Fruit fly (Drosophila melanogaster) whole organism, embryonic: ENCODE data around the gene CG14851.

Experiments used
- Adf1 ChIP-seq: fragments of 200-800 bp; sonication (Bioruptor generic); IDR thresholded peaks from 2 replicates; pipeline ENCODE4 v1.3.6; 2022; ENCODE audit warnings: missing biosample characterization, missing genetic modification characterization
- Bgb ChIP-seq: fragments of 200-800 bp; sonication (Bioruptor generic); IDR thresholded peaks from 2 replicates; pipeline ENCODE4 v1.3.6; 2022; ENCODE audit warnings: missing biosample characterization, missing genetic modification characterization; ENCODE audit not compliant: partially characterized antibody
- C15 ChIP-seq: fragments of 200-800 bp; sonication (Bioruptor generic); IDR thresholded peaks from 3 replicates; pipeline ENCODE4 v1.3.6; 2022; ENCODE audit warnings: missing biosample characterization, missing genetic modification characterization
- CG10543 ChIP-seq: fragments of 200-800 bp; sonication (Bioruptor generic); optimal IDR thresholded peaks from 3 replicates; lab custom pipeline; 2017; ENCODE audit warnings: missing biosample characterization, mild to moderate bottlenecking, missing genetic modification characterization, moderate library complexity
- CG10959 ChIP-seq: fragments of 200-800 bp; sonication (Bioruptor generic); IDR thresholded peaks from 2 replicates; pipeline ENCODE4 v1.3.6; 2022; ENCODE audit warnings: missing biosample characterization, missing genetic modification characterization
- CG11085 ChIP-seq: fragments of 200-800 bp; sonication (Bioruptor generic); IDR thresholded peaks from 2 replicates; pipeline ENCODE4 v1.3.6; 2022; ENCODE audit warnings: missing biosample characterization, missing genetic modification characterization
- CG11695 ChIP-seq: fragments of 200-800 bp; sonication (Bioruptor generic); IDR thresholded peaks from 3 replicates; pipeline ENCODE4 v1.3.6; 2022; ENCODE audit warnings: missing biosample characterization, missing genetic modification characterization
- CG11723 ChIP-seq: fragments of 200-800 bp; sonication (Bioruptor generic); optimal IDR thresholded peaks from 2 replicates; lab custom pipeline; 2017; ENCODE audit warnings: missing biosample characterization, mild to moderate bottlenecking, missing genetic modification characterization
- CG13296 ChIP-seq: fragments of 200-800 bp; sonication (Bioruptor generic); optimal IDR thresholded peaks from 3 replicates; lab custom pipeline; 2018; ENCODE audit warnings: missing biosample characterization, mild to moderate bottlenecking, missing genetic modification characterization
- CG13894 ChIP-seq: fragments of 200-800 bp; sonication (Bioruptor generic); optimal IDR thresholded peaks from 3 replicates; lab custom pipeline; 2018; ENCODE audit warnings: missing biosample characterization, mild to moderate bottlenecking, missing genetic modification characterization, moderate library complexity
- CG14860 ChIP-seq: fragments of 200-800 bp; sonication (Bioruptor generic); IDR thresholded peaks from 3 replicates; pipeline ENCODE4 v1.3.6; 2022; ENCODE audit warnings: missing biosample characterization, missing genetic modification characterization; ENCODE audit not compliant: partially characterized antibody
- CG15479 ChIP-seq: fragments of 200-800 bp; sonication (Bioruptor generic); optimal IDR thresholded peaks from 3 replicates; lab custom pipeline; 2019; ENCODE audit warnings: missing biosample characterization, mild to moderate bottlenecking, missing genetic modification characterization, moderate library complexity
- CG15514 ChIP-seq: fragments of 200-800 bp; sonication (Bioruptor generic); optimal IDR thresholded peaks from 3 replicates; lab custom pipeline; 2017; ENCODE audit warnings: missing biosample characterization, missing genetic modification characterization, mild to moderate bottlenecking, moderate library complexity, missing genetic modification reagents
- CG16779 ChIP-seq: fragments of 200-800 bp; sonication (Bioruptor generic); IDR thresholded peaks from 2 replicates; pipeline ENCODE4 v1.3.6; 2022; ENCODE audit warnings: missing biosample characterization, missing genetic modification characterization
- CG16813 ChIP-seq: fragments of 200-800 bp; sonication (Bioruptor generic); IDR thresholded peaks from 3 replicates; pipeline ENCODE4 v1.3.6; 2022; ENCODE audit warnings: missing biosample characterization, missing genetic modification characterization; ENCODE audit not compliant: partially characterized antibody
- CG3163 ChIP-seq: fragments of 200-800 bp; sonication (Bioruptor generic); optimal IDR thresholded peaks from 3 replicates; lab custom pipeline; 2016; ENCODE audit warnings: missing biosample characterization, missing genetic modification characterization
- CG32772 ChIP-seq: fragments of 200-800 bp; sonication (Bioruptor generic); IDR thresholded peaks from 2 replicates; pipeline ENCODE4 v1.3.6; 2022; ENCODE audit warnings: missing biosample characterization, missing genetic modification characterization
- CG3847 ChIP-seq: fragments of 200-800 bp; sonication (Bioruptor generic); IDR thresholded peaks from 2 replicates; pipeline ENCODE4 v1.3.6; 2022; ENCODE audit warnings: missing biosample characterization, missing genetic modification characterization
- CG8290 ChIP-seq, 3 experiments: fragments of 200-800 bp; sonication (Bioruptor generic); optimal IDR thresholded peaks; 2 replicates each; lab custom pipeline; 2016 to 2019; ENCODE audit warnings: missing biosample characterization in 3 of 3, missing genetic modification characterization in 3 of 3, mild to moderate bottlenecking in 2 of 3, moderate library complexity in 1 of 3
- CrebB ChIP-seq: fragments of 200-800 bp; sonication (Bioruptor generic); optimal IDR thresholded peaks from 3 replicates; lab custom pipeline; 2018; ENCODE audit warnings: missing biosample characterization, mild to moderate bottlenecking, missing genetic modification characterization
- D ChIP-seq, 2 experiments: fragments of 200-800 bp in 1 of 2; fragments of >200 bp in 1 of 2; sonication (Bioruptor generic) in 1 of 2; optimal IDR thresholded peaks; 2 replicates in 1 of 2; 3 replicates in 1 of 2; lab custom pipeline; 2017; ENCODE audit warnings: mild to moderate bottlenecking in 1 of 2, missing biosample characterization in 1 of 2, missing genetic modification characterization in 1 of 2, missing genetic modification reagents in 1 of 2
- Dp ChIP-seq: fragments of 200-800 bp; sonication (Bioruptor generic); optimal IDR thresholded peaks from 2 replicates; lab custom pipeline; 2018; ENCODE audit warnings: missing biosample characterization, mild to moderate bottlenecking, missing genetic modification characterization, moderate library complexity
- Eip74EF ChIP-seq, 2 experiments: fragments of 200-800 bp in 1 of 2; fragments of >200 bp in 1 of 2; sonication (Bioruptor generic) in 1 of 2; optimal IDR thresholded peaks; 2 replicates each; lab custom pipeline; 2017 to 2019; ENCODE audit warnings: missing biosample characterization in 2 of 2, missing genetic modification characterization in 2 of 2, mild to moderate bottlenecking in 1 of 2, moderate library complexity in 1 of 2
- H2.0 ChIP-seq: fragments of 200-800 bp; sonication (Bioruptor generic); IDR thresholded peaks from 2 replicates; pipeline ENCODE4 v1.3.6; 2022; ENCODE audit warnings: missing biosample characterization, missing genetic modification characterization
- HLH4C ChIP-seq: fragments of 200-800 bp; sonication (Bioruptor generic); IDR thresholded peaks from 3 replicates; pipeline ENCODE4 v1.3.6; 2022; ENCODE audit warnings: missing biosample characterization, missing genetic modification characterization; ENCODE audit not compliant: partially characterized antibody
- Optix ChIP-seq: fragments of 200-800 bp; sonication (Bioruptor generic); IDR thresholded peaks from 3 replicates; pipeline ENCODE4 v1.3.6; 2022; ENCODE audit warnings: missing biosample characterization, missing genetic modification characterization
- Ravus ChIP-seq: fragments of 200-800 bp; sonication (Bioruptor generic); IDR thresholded peaks from 2 replicates; pipeline ENCODE4 v1.3.6; 2022; ENCODE audit warnings: missing biosample characterization, missing genetic modification characterization
- Rfx ChIP-seq: fragments of 200-800 bp; sonication (Bioruptor generic); IDR thresholded peaks from 2 replicates; pipeline ENCODE4 v1.3.6; 2022; ENCODE audit warnings: missing biosample characterization, missing genetic modification characterization
- TFAM ChIP-seq: fragments of 200-800 bp; sonication (Bioruptor generic); optimal IDR thresholded peaks from 2 replicates; lab custom pipeline; 2017; ENCODE audit warnings: missing biosample characterization, missing genetic modification characterization, inconsistent platforms
- Tbp ChIP-seq: fragments of >200 bp; optimal IDR thresholded peaks from 2 replicates; lab custom pipeline; 2018; ENCODE audit warnings: missing biosample characterization, missing genetic modification characterization
- Trl ChIP-seq, 3 experiments: fragments of >200 bp in 2 of 3; fragments of 200-800 bp in 1 of 3; sonication (Bioruptor generic) in 1 of 3; optimal IDR thresholded peaks; 2 replicates in 1 of 3; 3 replicates in 2 of 3; lab custom pipeline; 2016 to 2017; ENCODE audit warnings: missing biosample characterization in 1 of 3, missing genetic modification characterization in 1 of 3
- Usf ChIP-seq: fragments of 200-800 bp; sonication (Bioruptor generic); optimal IDR thresholded peaks from 2 replicates; lab custom pipeline; 2017; ENCODE audit warnings: missing genotype, missing biosample characterization, missing genetic modification characterization
- abd-A ChIP-seq: fragments of 200-800 bp; sonication (Bioruptor generic); optimal IDR thresholded peaks from 3 replicates; lab custom pipeline; 2019; ENCODE audit warnings: missing biosample characterization, mild to moderate bottlenecking, missing genetic modification characterization, moderate library complexity
- bsh ChIP-seq, 2 experiments: fragments of 200-800 bp; sonication (Bioruptor generic); optimal IDR thresholded peaks; 2 replicates each; lab custom pipeline; 2017 to 2018; ENCODE audit warnings: mild to moderate bottlenecking in 2 of 2, missing biosample characterization in 2 of 2, missing genetic modification characterization in 2 of 2, moderate library complexity in 1 of 2
- ci ChIP-seq: fragments of 200-800 bp; sonication (Bioruptor generic); IDR thresholded peaks from 3 replicates; pipeline ENCODE4 v1.3.6; 2022; ENCODE audit warnings: missing biosample characterization, missing genetic modification characterization
- disco-r ChIP-seq: fragments of 200-800 bp; sonication (Bioruptor generic); optimal IDR thresholded peaks from 2 replicates; lab custom pipeline; 2016; ENCODE audit warnings: missing biosample characterization, missing genetic modification characterization
- fd64A ChIP-seq: fragments of 200-800 bp; sonication (Bioruptor generic); optimal IDR thresholded peaks from 3 replicates; lab custom pipeline; 2018; ENCODE audit warnings: missing biosample characterization, mild to moderate bottlenecking, missing genetic modification characterization
- gsb ChIP-seq: fragments of 200-800 bp; sonication (Bioruptor generic); IDR thresholded peaks from 2 replicates; pipeline ENCODE4 v1.3.6; 2022; ENCODE audit warnings: missing biosample characterization, missing genetic modification characterization
- insv ChIP-seq, 2 experiments: fragments of 200-800 bp; sonication (Bioruptor generic); optimal IDR thresholded peaks; 3 replicates each; lab custom pipeline; 2016 to 2018; ENCODE audit warnings: missing biosample characterization in 2 of 2, missing genetic modification characterization in 2 of 2
- mam ChIP-seq: fragments of 200-800 bp; sonication (Bioruptor generic); optimal IDR thresholded peaks from 3 replicates; lab custom pipeline; 2016; ENCODE audit warnings: missing biosample characterization, missing genetic modification characterization
- nerfin-2 ChIP-seq: fragments of 200-800 bp; sonication (Bioruptor generic); IDR thresholded peaks from 2 replicates; pipeline ENCODE4 v1.3.6; 2022; ENCODE audit warnings: missing biosample characterization, missing genetic modification characterization; ENCODE audit not compliant: partially characterized antibody
- peb ChIP-seq: fragments of 200-800 bp; sonication (Bioruptor generic); IDR thresholded peaks from 2 replicates; pipeline ENCODE4 v1.3.6; 2022; ENCODE audit warnings: missing biosample characterization, missing genetic modification characterization
- psq ChIP-seq: fragments of 200-800 bp; sonication (Bioruptor generic); optimal IDR thresholded peaks from 2 replicates; lab custom pipeline; 2017; ENCODE audit warnings: missing biosample characterization, missing genetic modification characterization
- seq ChIP-seq: fragments of 200-800 bp; sonication (Bioruptor generic); IDR thresholded peaks from 2 replicates; pipeline ENCODE4 v1.3.6; 2022; ENCODE audit warnings: missing biosample characterization, missing genetic modification characterization
- sug ChIP-seq: fragments of 200-800 bp; optimal IDR thresholded peaks from 2 replicates; lab custom pipeline; 2019; ENCODE audit warnings: missing biosample characterization, mild to moderate bottlenecking, missing genetic modification characterization, moderate library complexity
- wdn ChIP-seq: fragments of 200-800 bp; sonication (Bioruptor generic); IDR thresholded peaks from 2 replicates; pipeline ENCODE4 v1.3.6; 2022; ENCODE audit warnings: missing biosample characterization, missing genetic modification characterization
- yki ChIP-seq: fragments of >200 bp; optimal IDR thresholded peaks from 3 replicates; lab custom pipeline; 2018
- zfh1 ChIP-seq: fragments of 200-800 bp; sonication (Bioruptor generic); IDR thresholded peaks from 3 replicates; pipeline ENCODE4 v1.3.6; 2022; ENCODE audit warnings: missing biosample characterization, missing genetic modification characterization

CG14851 gene

DNA sequence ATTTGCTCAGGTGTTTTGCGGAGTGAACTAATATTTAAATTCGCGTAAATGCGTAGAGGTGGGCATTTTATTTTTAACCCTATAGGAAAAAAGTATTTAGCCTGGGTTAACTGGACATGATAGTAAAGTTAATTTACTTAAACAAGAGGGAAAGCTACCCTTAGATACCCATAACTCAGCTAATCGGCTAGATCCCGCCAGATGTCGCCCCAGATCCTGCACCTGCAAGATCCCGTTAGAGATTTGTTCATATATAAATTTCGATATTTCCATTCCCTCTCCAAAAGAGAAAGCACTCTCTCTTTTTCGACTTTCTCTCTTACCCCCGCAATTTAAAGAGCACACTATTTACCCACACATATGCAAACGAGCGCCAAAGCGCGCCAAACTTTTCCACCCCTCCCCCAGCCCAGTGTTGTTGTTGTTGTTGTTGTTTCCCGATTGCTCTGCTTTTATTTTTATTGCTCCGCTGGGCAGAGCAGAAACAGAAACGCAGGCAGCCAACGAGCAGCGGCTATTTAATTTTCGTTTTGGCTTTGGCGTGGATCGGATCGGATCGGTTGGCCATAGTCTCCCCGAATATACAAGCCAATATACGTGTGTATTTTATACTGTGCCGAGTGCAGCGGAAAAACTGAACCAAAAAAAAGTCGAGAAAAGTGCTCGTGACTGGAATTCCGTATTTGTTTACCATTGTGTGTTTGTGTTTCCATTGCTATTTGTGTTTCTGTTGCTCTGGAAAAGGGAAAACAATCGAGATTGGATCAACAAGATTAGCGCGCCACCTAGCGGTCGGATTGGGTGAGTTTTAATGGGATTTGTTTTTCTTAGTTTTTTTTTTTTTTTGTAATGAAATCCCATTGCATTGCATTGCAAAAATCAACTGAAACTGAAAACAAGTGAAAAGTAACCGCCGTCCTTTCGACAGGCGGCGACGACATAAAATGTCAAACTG lies 14.8 kb downstream of the CG14851 start, which contains the start of gene stumps (continued):
- TF ChIP-seq disco-r (GFP tag; lab: Kevin White, UChicago), result no peak
- TF ChIP-seq seq (GFP tag; lab: Robert Waterston, UW), result no peak
- TF ChIP-seq Eip74EF (GFP tag; optimal IDR thresholded peaks at IDR 0.05; lab: Kevin White, UChicago), result no peak
- TF ChIP-seq C15 (GFP tag; lab: Robert Waterston, UW), result no peak
- peak; percentile 0 for TF ChIP-seq CG8290 (GFP tag; optimal IDR thresholded peaks at IDR 0.05; lab: Kevin White, UChicago)
- no peak for TF ChIP-seq CG8290 (tag; optimal IDR thresholded peaks at IDR 0.05; lab: Kevin White, UChicago)
- TF ChIP-seq ci, result peak; percentile 18; the same call in 2 of the 3 replicates
- TF ChIP-seq CG11695 (GFP tag; lab: Robert Waterston, UW), result no peak
- TF ChIP-seq D (optimal IDR thresholded peaks at IDR 0.05; lab: Kevin White, UChicago), result no peak
- TF ChIP-seq D (GFP tag; optimal IDR thresholded peaks at IDR 0.05; lab: Kevin White, UChicago), result no peak
- TF ChIP-seq Tbp (GFP tag; lab: Kevin White, UChicago), result no peak
- no peak for TF ChIP-seq CG15479 (GFP tag; lab: Kevin White, UChicago)
- no peak for TF ChIP-seq H2.0
- peak; percentile 80 for TF ChIP-seq Adf1 (GFP tag; lab: Robert Waterston, UW)
- TF ChIP-seq CG3847 (GFP tag; lab: Robert Waterston, UW), result no peak
- TF ChIP-seq CG10543, result peak; percentile 38
- no peak for TF ChIP-seq insv (GFP tag; optimal IDR thresholded peaks at IDR 0.05; lab: Kevin White, UChicago)
- no peak for TF ChIP-seq CG13296 (GFP tag; lab: Kevin White, UChicago)
- TF ChIP-seq CrebB, result no peak
- TF ChIP-seq CG16779 (GFP tag; lab: Robert Waterston, UW), result no peak
- TF ChIP-seq nerfin-2, result no peak
- TF ChIP-seq CG10959 (GFP tag; lab: Robert Waterston, UW), result no peak
- no peak for TF ChIP-seq zfh1 (GFP tag; lab: Robert Waterston, UW)
- no peak for TF ChIP-seq mam (GFP tag; lab: Kevin White, UChicago)
- no peak for TF ChIP-seq CG11723 (GFP tag; lab: Kevin White, UChicago)
- no peak for TF ChIP-seq Optix (GFP tag; lab: Robert Waterston, UW)
- no peak for TF ChIP-seq wdn (GFP tag; lab: Robert Waterston, UW)
- no peak for TF ChIP-seq gsb (GFP tag; lab: Robert Waterston, UW)
- TF ChIP-seq yki (lab: Kevin White, UChicago), result no peak
- no peak for TF ChIP-seq CG13894 (tag; lab: Kevin White, UChicago)
- TF ChIP-seq Dp (GFP tag; lab: Kevin White, UChicago), result peak; percentile 24
- no peak for TF ChIP-seq CG32772 (GFP tag; lab: Robert Waterston, UW)
- TF ChIP-seq HLH4C (GFP tag; lab: Robert Waterston, UW), result no peak
- no peak for TF ChIP-seq Ravus
- no peak for TF ChIP-seq CG11085 (GFP tag; lab: Robert Waterston, UW)
- TF ChIP-seq sug (tag; lab: Kevin White, UChicago), result no peak
- no peak for TF ChIP-seq peb (GFP tag; lab: Robert Waterston, UW)
- no peak; the same call in 1 of the 2 replicates for TF ChIP-seq Rfx (GFP tag; lab: Robert Waterston, UW)
- TF ChIP-seq CG14860 (GFP tag; lab: Robert Waterston, UW), result no peak
- no peak for TF ChIP-seq psq (GFP tag; lab: Kevin White, UChicago)
- TF ChIP-seq fd64A, result peak; percentile 0
- TF ChIP-seq CG3163 (GFP tag; lab: Kevin White, UChicago), result peak; percentile 94
- TF ChIP-seq Usf (GFP tag; lab: Kevin White, UChicago), result no peak
- TF ChIP-seq bsh (GFP tag; optimal IDR thresholded peaks at IDR 0.05; lab: Kevin White, UChicago), result no peak
- no peak for TF ChIP-seq CG16813 (GFP tag; lab: Robert Waterston, UW)
- no peak for TF ChIP-seq CG15514 (GFP tag; lab: Kevin White, UChicago)
- TF ChIP-seq Trl (optimal IDR thresholded peaks at IDR 0.05; lab: Kevin White, UChicago), result peak; percentile 61
- TF ChIP-seq Trl (GFP tag; optimal IDR thresholded peaks at IDR 0.05; lab: Kevin White, UChicago), result no peak
- no peak for TF ChIP-seq TFAM
- TF ChIP-seq abd-A, result peak; percentile 86
- no peak for TF ChIP-seq Bgb (GFP tag; lab: Robert Waterston, UW)
